Worm (Caenorhabditis elegans) whole organism, L3 larva: ENCODE results near the gene C36C5.4.

ENCODE experiments used
- ZK546.5 ChIP-seq: sonication (generic microtip); optimal IDR thresholded peaks from 2 replicates; lab custom pipeline; 2017; ENCODE audit warnings: missing biosample characterization, missing genetic modification characterization
- aly-2 ChIP-seq: fragments of 150-350 bp; optimal IDR thresholded peaks from 2 replicates; lab custom pipeline; 2014; ENCODE audit warnings: missing biosample characterization, missing genetic modification characterization
- ama-1 ChIP-seq: fragments of 150-350 bp; optimal IDR thresholded peaks from 2 replicates; lab custom pipeline; 2018
- ceh-82 ChIP-seq: fragments of 150-350 bp; optimal IDR thresholded peaks from 2 replicates; lab custom pipeline; 2014; ENCODE audit warnings: missing biosample characterization, missing genetic modification characterization
- ceh-9 ChIP-seq: sonication (generic microtip); optimal IDR thresholded peaks from 2 replicates; lab custom pipeline; 2018; ENCODE audit warnings: missing biosample characterization, missing genetic modification characterization
- daf-12 ChIP-seq: fragments of 150-350 bp; optimal IDR thresholded peaks from 2 replicates; lab custom pipeline; 2014; ENCODE audit warnings: missing biosample characterization, missing genetic modification reagents, missing genetic modification characterization
- egl-27 ChIP-seq: sonication (generic microtip); optimal IDR thresholded peaks from 4 replicates; lab custom pipeline; 2017; ENCODE audit warnings: missing biosample characterization, missing genetic modification reagents, missing genetic modification characterization
- elt-1 ChIP-seq: fragments of 150-350 bp; optimal IDR thresholded peaks from 2 replicates; lab custom pipeline; 2014; ENCODE audit warnings: missing biosample characterization, missing genetic modification characterization
- elt-2 ChIP-seq: sonication (generic microtip); optimal IDR thresholded peaks from 2 replicates; lab custom pipeline; 2016; ENCODE audit warnings: missing genetic modification reagents, mild to moderate bottlenecking, missing genetic modification characterization, missing compliant biosample characterization
- elt-3 ChIP-seq, 3 experiments: fragments of 150-350 bp in 1 of 3; sonication (generic microtip) in 2 of 3; optimal IDR thresholded peaks; 2 replicates in 2 of 3; 4 replicates in 1 of 3; lab custom pipeline; 2014 to 2017; ENCODE audit warnings: missing biosample characterization in 3 of 3, missing genetic modification characterization in 3 of 3
- eor-1 ChIP-seq, 2 experiments: fragments of 150-350 bp; optimal IDR thresholded peaks; 2 replicates each; lab custom pipeline; 2014 to 2018; ENCODE audit warnings: missing biosample characterization in 2 of 2, missing genetic modification characterization in 2 of 2
- fkh-2 ChIP-seq: fragments of 150-350 bp; optimal IDR thresholded peaks from 2 replicates; lab custom pipeline; 2014; ENCODE audit warnings: missing biosample characterization, missing genetic modification reagents, missing genetic modification characterization
- fos-1 ChIP-seq: fragments of 150-350 bp; optimal IDR thresholded peaks from 2 replicates; lab custom pipeline; 2014; ENCODE audit warnings: missing biosample characterization, missing genetic modification characterization
- jun-1 ChIP-seq: fragments of 150-350 bp; optimal IDR thresholded peaks from 2 replicates; lab custom pipeline; 2014; ENCODE audit warnings: missing biosample characterization, missing genetic modification reagents, missing genetic modification characterization
- lin-15B ChIP-seq: fragments of 150-350 bp; optimal IDR thresholded peaks from 2 replicates; lab custom pipeline; 2014; ENCODE audit warnings: missing biosample characterization, missing genetic modification characterization
- lin-39 ChIP-seq: fragments of 150-350 bp; optimal IDR thresholded peaks from 2 replicates; lab custom pipeline; 2018; ENCODE audit warnings: missing biosample characterization, missing genetic modification reagents, missing genetic modification characterization
- nfya-1 ChIP-seq: sonication (generic microtip); optimal IDR thresholded peaks from 2 replicates; lab custom pipeline; 2017; ENCODE audit warnings: missing genetic modification characterization, mild to moderate bottlenecking, missing compliant biosample characterization, antibody characterized with exemption, moderate library complexity; ENCODE audit not compliant: insufficient read depth
- nhr-12 ChIP-seq: fragments of 150-350 bp; optimal IDR thresholded peaks from 2 replicates; lab custom pipeline; 2014; ENCODE audit warnings: missing biosample characterization, missing genetic modification characterization
- nhr-237 ChIP-seq: fragments of 150-350 bp; optimal IDR thresholded peaks from 2 replicates; lab custom pipeline; 2014; ENCODE audit warnings: missing biosample characterization, missing genetic modification characterization
- nhr-25 ChIP-seq: sonication (generic microtip); optimal IDR thresholded peaks from 2 replicates; lab custom pipeline; 2017; ENCODE audit warnings: missing biosample characterization, missing genetic modification characterization
- nhr-28 ChIP-seq: fragments of 150-350 bp; optimal IDR thresholded peaks from 2 replicates; lab custom pipeline; 2014; ENCODE audit warnings: missing biosample characterization, missing genetic modification characterization
- nhr-43 ChIP-seq: sonication (generic microtip); optimal IDR thresholded peaks from 2 replicates; lab custom pipeline; 2016; ENCODE audit warnings: mild to moderate bottlenecking, missing genetic modification characterization, missing compliant biosample characterization; ENCODE audit not compliant: poor library complexity, severe bottlenecking
- nhr-67 ChIP-seq: fragments of 150-350 bp; optimal IDR thresholded peaks from 2 replicates; lab custom pipeline; 2014; ENCODE audit warnings: missing biosample characterization, missing genetic modification characterization
- nhr-76 ChIP-seq: fragments of 150-350 bp; sonication (generic microtip); optimal IDR thresholded peaks from 5 replicates; lab custom pipeline; 2014; ENCODE audit warnings: missing biosample characterization, missing genetic modification characterization
- nhr-77 ChIP-seq: fragments of 150-350 bp; optimal IDR thresholded peaks from 2 replicates; lab custom pipeline; 2014; ENCODE audit warnings: missing biosample characterization, missing genetic modification characterization
- pha-4 ChIP-seq: fragments of 150-350 bp; optimal IDR thresholded peaks from 2 replicates; lab custom pipeline; 2014; ENCODE audit warnings: missing biosample characterization, missing genetic modification reagents, missing genetic modification characterization
- sea-2 ChIP-seq: fragments of 150-350 bp; sonication (generic microtip); optimal IDR thresholded peaks from 4 replicates; lab custom pipeline; 2014; ENCODE audit warnings: missing biosample characterization, missing genetic modification reagents, missing genetic modification characterization
- skn-1 ChIP-seq: fragments of 150-350 bp; optimal IDR thresholded peaks from 2 replicates; lab custom pipeline; 2014; ENCODE audit warnings: missing biosample characterization, missing genetic modification characterization
- tbx-2 ChIP-seq: sonication (generic microtip); optimal IDR thresholded peaks from 2 replicates; lab custom pipeline; 2016; ENCODE audit warnings: mild to moderate bottlenecking, missing genetic modification characterization, missing compliant biosample characterization
- unc-39 ChIP-seq: sonication (generic microtip); optimal IDR thresholded peaks from 4 replicates; lab custom pipeline; 2017; ENCODE audit warnings: missing biosample characterization, missing genetic modification characterization
- unc-62 ChIP-seq: fragments of 150-350 bp; sonication (generic microtip); optimal IDR thresholded peaks from 4 replicates; lab custom pipeline; 2014; ENCODE audit warnings: missing biosample characterization, missing genetic modification reagents, missing genetic modification characterization
- zag-1 ChIP-seq: fragments of 150-350 bp; optimal IDR thresholded peaks from 2 replicates; lab custom pipeline; 2014; ENCODE audit warnings: missing biosample characterization, missing genetic modification characterization
- ztf-11 ChIP-seq: fragments of 150-350 bp; optimal IDR thresholded peaks from 2 replicates; lab custom pipeline; 2014; ENCODE audit warnings: missing biosample characterization, missing genetic modification characterization

Gene C36C5.4

ce11 chrV:3155072-3155471 is 11.3 kb upstream of the C36C5.4 start, which contains the start of gene srab-7:
Gene srab-7 (minus strand): TSS chrV:3155172.
- TF ChIP-seq nfya-1 (tag; lab: Kevin White, UChicago) (no peak), jun-1 (tag; lab: Kevin White, UChicago) (no peak), elt-2 (no peak), ceh-9 (tag; lab: Kevin White, UChicago) (no peak), lin-15B (tag; lab: Kevin White, UChicago) (no peak), tbx-2 (no peak)

ce11 chrV:3156786-3157185 is 9.6 kb upstream of the C36C5.4 start, which contains the start of gene exh-1:
Gene exh-1 (plus strand): TSS chrV:3157086.
- no peak for TF ChIP-seq nhr-76 (tag; lab: Kevin White, UChicago)
- no peak for TF ChIP-seq nhr-25 (tag; lab: Kevin White, UChicago)
- no peak for TF ChIP-seq elt-1 (tag; lab: Kevin White, UChicago)
- TF ChIP-seq aly-2 (tag; lab: Kevin White, UChicago): no peak

- TF ChIP-seq nhr-28 (tag; lab: Kevin White, UChicago): no peak
- no peak for TF ChIP-seq nfya-1 (tag; lab: Kevin White, UChicago)
- TF ChIP-seq elt-2: no peak
- no peak for TF ChIP-seq fkh-2 (tag; lab: Kevin White, UChicago)
Observed at ce11 chrV:3158379-3158778, 8.0 kb upstream of the C36C5.4 start.

ce11 chrV:3159252-3159651 is 7.1 kb upstream of the C36C5.4 start, which contains the start of gene C36C5.12:
Gene C36C5.12 (minus strand): TSS chrV:3159352.
- TF ChIP-seq lin-39 (no peak), zag-1 (tag; lab: Kevin White, UChicago) (no peak), daf-12 (tag; lab: Kevin White, UChicago) (no peak), eor-1 (tag; optimal IDR thresholded peaks at IDR 0.05; lab: Kevin White, UChicago) (no peak), nhr-77 (no peak), nhr-67 (tag; lab: Kevin White, UChicago) (no peak), ztf-11 (tag; lab: Kevin White, UChicago) (no peak), aly-2 (tag; lab: Kevin White, UChicago) (no peak), nhr-76 (tag; lab: Kevin White, UChicago) (no peak), fos-1 (tag; lab: Kevin White, UChicago) (no peak), elt-2 (no peak), unc-39 (tag; lab: Kevin White, UChicago) (no peak)
- TF ChIP-seq, all 47 proteins: peak for 0

ce11 chrV:3162299-3162698 is 4.1 kb upstream of the C36C5.4 start:
- no peak for TF ChIP-seq ceh-82 (tag; lab: Kevin White, UChicago)
- TF ChIP-seq zag-1 (tag; lab: Kevin White, UChicago): no peak
- TF ChIP-seq nhr-237 (tag; lab: Kevin White, UChicago): no peak
- TF ChIP-seq elt-2: no peak
- TF ChIP-seq eor-1 (tag; optimal IDR thresholded peaks at IDR 0.05; lab: Kevin White, UChicago): no peak
- no peak for TF ChIP-seq ZK546.5 (tag; lab: Kevin White, UChicago)
- no peak for TF ChIP-seq sea-2 (GFP tag; lab: Kevin White, UChicago)
- no peak for TF ChIP-seq tbx-2
- TF ChIP-seq fos-1 (tag; lab: Kevin White, UChicago): no peak
- no peak for TF ChIP-seq nhr-28 (tag; lab: Kevin White, UChicago)
- no peak for TF ChIP-seq elt-3 (tag; optimal IDR thresholded peaks at IDR 0.05; lab: Kevin White, UChicago)
- no peak for TF ChIP-seq nhr-43

ce11 chrV:3163143-3163542 is 3.2 kb upstream of the C36C5.4 start:
- no peak for TF ChIP-seq nfya-1 (tag; lab: Kevin White, UChicago)
- no peak for TF ChIP-seq ama-1
- TF ChIP-seq egl-27 (tag; lab: Kevin White, UChicago): no peak
- no peak for TF ChIP-seq nhr-77
- no peak for TF ChIP-seq pha-4 (tag; lab: Kevin White, UChicago)
- TF ChIP-seq lin-39: no peak
- TF ChIP-seq ZK546.5 (tag; lab: Kevin White, UChicago): no peak
- no peak for TF ChIP-seq nhr-76 (tag; lab: Kevin White, UChicago)
- no peak for TF ChIP-seq unc-62
- no peak for TF ChIP-seq unc-39 (tag; lab: Kevin White, UChicago)
- TF ChIP-seq lin-15B (tag; lab: Kevin White, UChicago): no peak
- no peak for TF ChIP-seq skn-1
- no peak for TF ChIP-seq nhr-25 (tag; lab: Kevin White, UChicago)
- no peak for TF ChIP-seq nhr-12 (tag; lab: Kevin White, UChicago)
- no peak for TF ChIP-seq fos-1 (tag; lab: Kevin White, UChicago)
